Fruit fly (Drosophila melanogaster): Measurements from ENCODE around the gene Atg18a.

Gene Atg18a

DNA sequence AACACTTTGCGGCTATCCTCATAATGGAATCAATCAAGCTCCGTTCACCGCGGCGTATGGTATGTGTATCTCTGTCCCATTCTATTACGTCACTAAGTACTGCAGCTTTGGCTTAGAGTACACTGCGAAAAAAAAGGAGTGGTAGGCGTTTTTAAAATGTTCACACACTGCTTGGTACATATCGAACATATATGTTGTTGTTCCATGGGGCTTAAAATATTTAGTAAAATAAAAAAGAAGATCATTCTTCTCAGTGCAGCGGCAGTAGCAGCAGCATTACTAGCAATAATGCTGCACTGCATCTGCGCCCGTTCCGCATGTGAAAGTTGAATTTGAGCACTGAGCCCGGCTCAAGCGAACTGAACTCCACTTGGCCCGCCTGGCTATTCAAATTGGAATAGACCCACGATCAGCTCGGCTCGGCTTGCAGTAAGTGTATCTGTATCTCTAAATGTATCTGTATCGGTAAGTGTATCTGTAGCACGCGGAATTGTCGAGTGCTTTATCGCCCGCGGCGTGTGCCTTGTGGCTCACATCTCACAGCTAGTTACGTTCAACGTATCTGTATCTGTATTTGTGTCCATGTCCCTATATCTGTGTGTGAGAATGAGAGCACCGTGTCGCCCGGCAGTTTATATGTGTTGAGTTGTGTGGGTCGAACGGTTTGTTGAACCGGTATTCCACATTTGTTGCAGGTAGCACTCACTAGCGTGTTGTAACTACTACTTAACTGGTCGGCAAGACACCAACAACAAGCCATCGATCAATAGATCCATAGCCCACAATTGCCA, 33.3 kb upstream of the Atg18a start (continued):
- TF ChIP-seq CG12071 (GFP tag; optimal IDR thresholded peaks at IDR 0.05) (peak; percentile 42), CG4820 (GFP tag; optimal IDR thresholded peaks at IDR 0.05) (peak; percentile 56), p53 (GFP tag; optimal IDR thresholded peaks at IDR 0.05) (no peak), nerfin-1 (tag; optimal IDR thresholded peaks at IDR 0.05) (peak; percentile 20), CG2199 (GFP tag; IDR thresholded peaks at IDR 0.05) (0 out of 3 replicates have a peak, but pooled peaks have one; percentile 15), pnt (GFP tag; optimal IDR thresholded peaks at IDR 0.05) (peak; percentile 36), CG6683 (GFP tag; optimal IDR thresholded peaks at IDR 0.05) (no peak), Xrp1 (GFP tag; IDR thresholded peaks at IDR 0.05) (peak; percentile 47; the same call in 1 of the 2 replicates), CG9609 (GFP tag; optimal IDR thresholded peaks at IDR 0.05) (peak; percentile 44), Atf-2 (GFP tag; optimal IDR thresholded peaks at IDR 0.05) (peak; percentile 37), CG17612 (GFP tag; IDR thresholded peaks at IDR 0.05) (no peak), pros (GFP tag; optimal IDR thresholded peaks at IDR 0.05) (no peak), E2f2 (GFP tag; IDR thresholded peaks at IDR 0.05) (no peak), ase (GFP tag; IDR thresholded peaks at IDR 0.05) (peak; percentile 60; the same call in 1 of the 3 replicates), Hr39 (optimal IDR thresholded peaks at IDR 0.05) (no peak), crp (GFP tag; optimal IDR thresholded peaks at IDR 0.05) (peak in 1 of 2 experiments; percentile 3), tx (GFP tag; optimal IDR thresholded peaks at IDR 0.05) (no peak), dan (GFP tag; IDR thresholded peaks at IDR 0.05) (no peak), zf30C (GFP tag; optimal IDR thresholded peaks at IDR 0.05) (no peak), amos (GFP tag; IDR thresholded peaks at IDR 0.05; ENCODE audit: partially characterized antibody) (no peak), insv (GFP tag; optimal IDR thresholded peaks at IDR 0.05) (no peak), ERR (GFP tag; optimal IDR thresholded peaks at IDR 0.05) (no peak), Hmr (GFP tag; optimal IDR thresholded peaks at IDR 0.05) (no peak), CG10959 (GFP tag; IDR thresholded peaks at IDR 0.05) (no peak), z (GFP tag; IDR thresholded peaks at IDR 0.05) (no peak), CG14710 (tag; optimal IDR thresholded peaks at IDR 0.05) (peak; percentile 29), trem (tag; optimal IDR thresholded peaks at IDR 0.05) (no peak), CG17568 (GFP tag; optimal IDR thresholded peaks at IDR 0.05) (no peak), lov (optimal IDR thresholded peaks at IDR 0.05) (no peak), lov (GFP tag; IDR thresholded peaks at IDR 0.05) (peak; percentile 73; the same call in 1 of the 3 replicates), Bgb (GFP tag; IDR thresholded peaks at IDR 0.05; ENCODE audit: partially characterized antibody) (no peak), CG31365 (tag; optimal IDR thresholded peaks at IDR 0.05) (no peak), CG9215 (GFP tag; IDR thresholded peaks at IDR 0.05) (no peak), CG11696 (GFP tag; IDR thresholded peaks at IDR 0.05) (no peak), CG12155 (GFP tag; optimal IDR thresholded peaks at IDR 0.05) (no peak), pfk (GFP tag; optimal IDR thresholded peaks at IDR 0.05) (no peak), CG3995 (GFP tag; optimal IDR thresholded peaks at IDR 0.05) (no peak), CrebB (tag; optimal IDR thresholded peaks at IDR 0.05) (no peak), gce (GFP tag; IDR thresholded peaks at IDR 0.05) (peak; percentile 32; the same call in 1 of the 3 replicates), Optix (GFP tag; IDR thresholded peaks at IDR 0.05) (peak; percentile 60; the same call in 2 of the 3 replicates), gcm (GFP tag; optimal IDR thresholded peaks at IDR 0.05) (peak; percentile 12), bsh (GFP tag; optimal IDR thresholded peaks at IDR 0.05) (peak; percentile 65 to 69), Tbp (GFP tag; optimal IDR thresholded peaks at IDR 0.05) (no peak), CG18619 (GFP tag; optimal IDR thresholded peaks at IDR 0.05) (peak; percentile 30), dysf (GFP tag; IDR thresholded peaks at IDR 0.05) (peak; percentile 67), ap (GFP tag; IDR thresholded peaks at IDR 0.05) (peak; percentile 49; the same call in 1 of the 2 replicates), CG10462 (GFP tag; optimal IDR thresholded peaks at IDR 0.05) (peak; percentile 19), CG12744 (GFP tag; optimal IDR thresholded peaks at IDR 0.05) (no peak), CG6272 (GFP tag; IDR thresholded peaks at IDR 0.05) (no peak), onecut (GFP tag; IDR thresholded peaks at IDR 0.05) (peak; percentile 44; the same call in 1 of the 2 replicates)

Measured in whole organism, embryonic.